Fruit fly (Drosophila melanogaster): ENCODE results near the gene Mau2.

- TF ChIP-seq CG8478 (optimal IDR thresholded peaks at IDR 0.05) (no peak), CTCF (optimal IDR thresholded peaks at IDR 0.05) (no peak)
These were observed 3.8 kb upstream of the Mau2 start for dm6 chr3R:15205223-15205622.

All from S2 (cell line).